Worm (Caenorhabditis elegans) whole organism, young adult: ENCODE measurements around the gene srsx-25.

Source experiments
- B0019.2 ChIP-seq: fragments of 200-800 bp; sonication (Bioruptor generic); conservative IDR thresholded peaks from 2 replicates; pipeline ENCODE4 v1.3.6; 2022; ENCODE audit warnings: missing genetic modification reagents, missing genetic modification characterization, missing compliant biosample characterization
- B0336.3 ChIP-seq: fragments of 200-800 bp; sonication (Bioruptor generic); IDR thresholded peaks from 2 replicates; pipeline ENCODE4 v1.3.6; 2022; ENCODE audit warnings: missing genetic modification characterization, missing compliant biosample characterization
- F22D6.2 ChIP-seq: sonication (generic microtip); optimal IDR thresholded peaks from 2 replicates; lab custom pipeline; 2016; ENCODE audit warnings: mild to moderate bottlenecking, missing genetic modification characterization, missing compliant biosample characterization
- F39B2.1 ChIP-seq: fragments of 200-800 bp; sonication (Bioruptor generic); IDR thresholded peaks from 2 replicates; pipeline ENCODE4 v1.3.6; 2022; ENCODE audit warnings: missing genetic modification reagents, missing genetic modification characterization, missing compliant biosample characterization
- F49E8.2 ChIP-seq: sonication (generic microtip); optimal IDR thresholded peaks from 3 replicates; lab custom pipeline; 2017; ENCODE audit warnings: missing genetic modification characterization, mild to moderate bottlenecking, missing compliant biosample characterization, antibody characterized with exemption, moderate library complexity; ENCODE audit not compliant: insufficient read depth
- F57C9.4 ChIP-seq: sonication (generic microtip); optimal IDR thresholded peaks from 2 replicates; lab custom pipeline; 2017; ENCODE audit warnings: mild to moderate bottlenecking, missing genetic modification characterization, missing compliant biosample characterization
- K11D2.4 ChIP-seq: fragments of 200-800 bp; sonication (Bioruptor generic); IDR thresholded peaks from 2 replicates; pipeline ENCODE4 v1.3.6; 2022; ENCODE audit warnings: missing genetic modification reagents, missing genetic modification characterization, missing compliant biosample characterization
- K12H6.12 ChIP-seq: fragments of 200-800 bp; sonication (Bioruptor generic); optimal IDR thresholded peaks from 2 replicates; lab custom pipeline; 2018; ENCODE audit warnings: mild to moderate bottlenecking, missing genetic modification characterization, missing compliant biosample characterization
- T07F8.4 ChIP-seq: sonication (generic microtip); optimal IDR thresholded peaks from 2 replicates; lab custom pipeline; 2016; ENCODE audit warnings: mild to moderate bottlenecking, missing genetic modification characterization, moderate library complexity, missing compliant biosample characterization
- Y56A3A.18 ChIP-seq: fragments of 200-800 bp; sonication (Bioruptor generic); IDR thresholded peaks from 2 replicates; pipeline ENCODE4 v1.3.6; 2022; ENCODE audit warnings: missing genetic modification reagents, missing genetic modification characterization, missing compliant biosample characterization
- Y95B8A.8 ChIP-seq: fragments of 200-800 bp; sonication (Bioruptor generic); IDR thresholded peaks from 2 replicates; pipeline ENCODE4 v1.3.6; 2022; ENCODE audit warnings: missing genetic modification reagents, missing genetic modification characterization, missing compliant biosample characterization
- ama-1 ChIP-seq, 3 experiments: fragments of 150-350 bp in 1 of 3; sonication (generic microtip) in 2 of 3; optimal IDR thresholded peaks; 2 replicates each; lab custom pipeline; 2014 to 2018; ENCODE audit warnings: missing biosample characterization in 2 of 3, missing genetic modification characterization in 2 of 3, missing genetic modification reagents in 2 of 3
- aptf-3 ChIP-seq: fragments of 200-800 bp; sonication (Bioruptor generic); IDR thresholded peaks from 2 replicates; pipeline ENCODE4 v1.3.6; 2022; ENCODE audit warnings: missing genetic modification characterization, missing compliant biosample characterization
- atf-7 ChIP-seq: sonication (generic microtip); optimal IDR thresholded peaks from 2 replicates; lab custom pipeline; 2017; ENCODE audit warnings: mild to moderate bottlenecking, missing genetic modification characterization, missing compliant biosample characterization
- athp-1 ChIP-seq: sonication (generic microtip); optimal IDR thresholded peaks from 2 replicates; lab custom pipeline; 2017; ENCODE audit warnings: mild to moderate bottlenecking, missing genetic modification characterization, missing compliant biosample characterization
- attf-3 ChIP-seq: fragments of 200-800 bp; sonication (Bioruptor generic); conservative IDR thresholded peaks from 2 replicates; pipeline ENCODE4 v1.3.6; 2022; ENCODE audit warnings: missing genetic modification reagents, missing genetic modification characterization, missing compliant biosample characterization
- ceh-58 ChIP-seq: fragments of 200-800 bp; sonication (Bioruptor generic); IDR thresholded peaks from 2 replicates; pipeline ENCODE4 v1.3.6; 2022; ENCODE audit warnings: missing genetic modification characterization, missing compliant biosample characterization
- ceh-79 ChIP-seq: sonication (generic microtip); optimal IDR thresholded peaks from 2 replicates; lab custom pipeline; 2017; ENCODE audit warnings: mild to moderate bottlenecking, missing genetic modification characterization, missing compliant biosample characterization
- egl-44 ChIP-seq: fragments of 200-800 bp; sonication (Bioruptor generic); IDR thresholded peaks from 2 replicates; pipeline ENCODE4 v1.3.6; 2022; ENCODE audit warnings: missing genetic modification reagents, missing genetic modification characterization, missing compliant biosample characterization
- ekl-4 ChIP-seq: fragments of 200-800 bp; sonication (Bioruptor generic); IDR thresholded peaks from 2 replicates; pipeline ENCODE4 v1.3.6; 2022; ENCODE audit warnings: missing genetic modification reagents, missing genetic modification characterization, missing compliant biosample characterization
- gei-17 ChIP-seq: fragments of 200-800 bp; sonication (Bioruptor generic); optimal IDR thresholded peaks from 2 replicates; lab custom pipeline; 2018; ENCODE audit warnings: mild to moderate bottlenecking, missing genetic modification characterization, missing compliant biosample characterization
- hsf-1 ChIP-seq: fragments of 200-800 bp; sonication (Bioruptor generic); IDR thresholded peaks from 2 replicates; pipeline ENCODE4 v1.3.6; 2022; ENCODE audit warnings: missing genetic modification reagents, missing genetic modification characterization, missing compliant biosample characterization
- lin-26 ChIP-seq: fragments of 200-800 bp; sonication (Bioruptor generic); IDR thresholded peaks from 2 replicates; pipeline ENCODE4 v1.3.6; 2022; ENCODE audit warnings: missing genetic modification reagents, missing genetic modification characterization, missing compliant biosample characterization
- lin-54 ChIP-seq: fragments of 200-800 bp; sonication (Bioruptor generic); optimal IDR thresholded peaks from 2 replicates; lab custom pipeline; 2018; ENCODE audit warnings: mild to moderate bottlenecking, missing genetic modification characterization, missing compliant biosample characterization
- lsl-1 ChIP-seq: fragments of 200-800 bp; sonication (Bioruptor generic); optimal IDR thresholded peaks from 2 replicates; lab custom pipeline; 2018; ENCODE audit warnings: mild to moderate bottlenecking, missing genetic modification characterization, moderate library complexity, missing compliant biosample characterization
- madf-6 ChIP-seq: fragments of 200-800 bp; sonication (Bioruptor generic); IDR thresholded peaks from 2 replicates; pipeline ENCODE4 v1.3.6; 2022; ENCODE audit warnings: missing genetic modification reagents, missing genetic modification characterization, missing compliant biosample characterization
- mcd-1 ChIP-seq: fragments of 200-800 bp; sonication (Bioruptor generic); IDR thresholded peaks from 2 replicates; pipeline ENCODE4 v1.3.6; 2022; ENCODE audit warnings: missing genetic modification reagents, missing genetic modification characterization, missing compliant biosample characterization
- mxl-1 ChIP-seq: sonication (generic microtip); optimal IDR thresholded peaks from 2 replicates; lab custom pipeline; 2016; ENCODE audit warnings: missing genetic modification characterization, missing compliant biosample characterization
- nfya-1 ChIP-seq: sonication (generic microtip); optimal IDR thresholded peaks from 2 replicates; lab custom pipeline; 2017; ENCODE audit warnings: antibody characterized with exemption, missing compliant biosample characterization, missing genetic modification characterization, borderline replicate concordance; ENCODE audit not compliant: insufficient read depth
- nfya-2 ChIP-seq: fragments of 200-800 bp; sonication (Bioruptor generic); IDR thresholded peaks from 2 replicates; pipeline ENCODE4 v1.3.6; 2022; ENCODE audit warnings: missing genetic modification reagents, missing genetic modification characterization, missing compliant biosample characterization
- nfyb-1 ChIP-seq: fragments of 200-800 bp; sonication (Bioruptor generic); IDR thresholded peaks from 2 replicates; pipeline ENCODE4 v1.3.6; 2022; ENCODE audit warnings: missing genetic modification reagents, missing genetic modification characterization, missing compliant biosample characterization
- nhr-120 ChIP-seq: fragments of 200-800 bp; sonication (Bioruptor generic); IDR thresholded peaks from 2 replicates; pipeline ENCODE4 v1.3.6; 2022; ENCODE audit warnings: missing genetic modification characterization, missing compliant biosample characterization
- pbrm-1 ChIP-seq: fragments of 200-800 bp; sonication (Bioruptor generic); IDR thresholded peaks from 2 replicates; pipeline ENCODE4 v1.3.6; 2022; ENCODE audit warnings: missing genetic modification reagents, missing genetic modification characterization, missing compliant biosample characterization
- pha-4 ChIP-seq: fragments of 150-350 bp; sonication (generic microtip); optimal IDR thresholded peaks from 2 replicates; lab custom pipeline; 2014; ENCODE audit warnings: missing biosample characterization, missing genetic modification reagents, missing genetic modification characterization
- rcor-1 ChIP-seq: fragments of 200-800 bp; sonication (Bioruptor generic); IDR thresholded peaks from 2 replicates; pipeline ENCODE4 v1.3.6; 2022; ENCODE audit warnings: missing genetic modification reagents, missing genetic modification characterization, missing compliant biosample characterization
- repo-1 ChIP-seq: sonication (generic microtip); optimal IDR thresholded peaks from 2 replicates; lab custom pipeline; 2017; ENCODE audit warnings: mild to moderate bottlenecking, missing genetic modification characterization, missing compliant biosample characterization
- snpc-1.1 ChIP-seq: sonication (generic microtip); optimal IDR thresholded peaks from 2 replicates; lab custom pipeline; 2017; ENCODE audit warnings: missing genetic modification characterization, mild to moderate bottlenecking, missing compliant biosample characterization, antibody characterized with exemption, moderate library complexity, missing genotype, missing genetic modification reagents; ENCODE audit not compliant: insufficient read depth
- snpc-3.4 ChIP-seq: sonication (generic microtip); optimal IDR thresholded peaks from 2 replicates; lab custom pipeline; 2017; ENCODE audit warnings: missing genetic modification characterization, mild to moderate bottlenecking, missing compliant biosample characterization, antibody characterized with exemption, moderate library complexity, missing genotype, missing genetic modification reagents
- tbp1 ChIP-seq: fragments of 200-800 bp; sonication (Bioruptor generic); optimal IDR thresholded peaks from 2 replicates; lab custom pipeline; 2018; ENCODE audit warnings: mild to moderate bottlenecking, missing genetic modification characterization, missing compliant biosample characterization
- tbx-9 ChIP-seq: sonication (generic microtip); optimal IDR thresholded peaks from 2 replicates; lab custom pipeline; 2016; ENCODE audit warnings: borderline replicate concordance, missing genetic modification characterization, inconsistent platforms, missing compliant biosample characterization
- unc-130 ChIP-seq: sonication (generic microtip); optimal IDR thresholded peaks from 2 replicates; lab custom pipeline; 2016; ENCODE audit warnings: missing genetic modification reagents, missing genetic modification characterization, missing compliant biosample characterization
- zfh-2 ChIP-seq: fragments of 200-800 bp; sonication (Bioruptor generic); conservative IDR thresholded peaks from 2 replicates; pipeline ENCODE4 v1.3.6; 2022; ENCODE audit warnings: missing genetic modification reagents, missing genetic modification characterization, missing compliant biosample characterization
- ztf-18 ChIP-seq: sonication (generic microtip); optimal IDR thresholded peaks from 2 replicates; lab custom pipeline; 2016; ENCODE audit warnings: missing genotype, mild to moderate bottlenecking, missing genetic modification characterization, missing compliant biosample characterization
- ztf-26 ChIP-seq: sonication (generic microtip); optimal IDR thresholded peaks from 2 replicates; lab custom pipeline; 2017; ENCODE audit warnings: missing genetic modification characterization, missing compliant biosample characterization
- ztf-28 ChIP-seq: fragments of 200-800 bp; sonication (Bioruptor generic); IDR thresholded peaks from 2 replicates; pipeline ENCODE4 v1.3.6; 2022; ENCODE audit warnings: missing genetic modification reagents, missing genetic modification characterization, missing compliant biosample characterization
- ztf-6 ChIP-seq: fragments of 200-800 bp; sonication (Bioruptor generic); IDR thresholded peaks from 2 replicates; pipeline ENCODE4 v1.3.6; 2022; ENCODE audit warnings: missing genetic modification reagents, missing genetic modification characterization, missing compliant biosample characterization

The srsx-25 gene

ce11 chrIV:13353143-13353773, 11.7 kb upstream of the srsx-25 start, which contains the start of the genes rec-8 and mex-5 (continued):
- TF ChIP-seq F49E8.2 (peak; percentile 95), nfya-2 (GFP tag; lab: Robert Waterston, UW) (no peak), ekl-4 (GFP tag; lab: Robert Waterston, UW) (peak; percentile 64; the same call in 1 of the 2 replicates), B0019.2 (peak; percentile 84), nhr-120 (no peak), pbrm-1 (GFP tag; lab: Robert Waterston, UW) (no peak; the same call in 1 of the 2 replicates), Y56A3A.18 (GFP tag; lab: Robert Waterston, UW) (no peak), ztf-26 (tag; lab: Kevin White, UChicago) (no peak), repo-1 (no peak), F22D6.2 (tag; lab: Kevin White, UChicago) (no peak), snpc-1.1 (tag; lab: Kevin White, UChicago) (peak; percentile 82), egl-44 (GFP tag; lab: Robert Waterston, UW) (no peak), madf-6 (GFP tag; lab: Robert Waterston, UW) (peak; percentile 98), K11D2.4 (GFP tag; lab: Robert Waterston, UW) (no peak), lin-54 (GFP tag; lab: Kevin White, UChicago) (peak; percentile 75), tbp1 (GFP tag; lab: Kevin White, UChicago) (peak; percentile 53), ceh-58 (GFP tag; lab: Robert Waterston, UW) (no peak), tbx-9 (no peak), pha-4 (tag; lab: Kevin White, UChicago) (no peak), mxl-1 (tag; lab: Kevin White, UChicago) (no peak), Y95B8A.8 (GFP tag; lab: Robert Waterston, UW) (peak; percentile 68; the same call in 1 of the 2 replicates), F57C9.4 (tag; lab: Kevin White, UChicago) (no peak), ama-1 (optimal IDR thresholded peaks at IDR 0.05; lab: Kevin White, UChicago) (no peak), ama-1 (GFP tag; optimal IDR thresholded peaks at IDR 0.05; lab: Kevin White, UChicago) (no peak), rcor-1 (GFP tag; lab: Robert Waterston, UW) (peak; percentile 28; the same call in 1 of the 2 replicates), ztf-6 (GFP tag; lab: Robert Waterston, UW) (no peak), unc-130 (peak; percentile 90), ceh-79 (no peak), gei-17 (no peak), nfya-1 (no peak), ztf-28 (GFP tag; lab: Robert Waterston, UW) (no peak), nfyb-1 (GFP tag; lab: Robert Waterston, UW) (no peak), atf-7 (tag; lab: Kevin White, UChicago) (no peak), F39B2.1 (no peak), ztf-18 (tag; lab: Kevin White, UChicago) (no peak), lsl-1 (peak; percentile 97), aptf-3 (no peak), zfh-2 (no peak), T07F8.4 (no peak), lin-26 (no peak), mcd-1 (GFP tag; lab: Robert Waterston, UW) (peak; percentile 40; the same call in 1 of the 2 replicates), hsf-1 (GFP tag; lab: Robert Waterston, UW) (peak; percentile 96), B0336.3 (peak; percentile 42; the same call in 1 of the 2 replicates), K12H6.12 (no peak), snpc-3.4 (tag; lab: Kevin White, UChicago) (peak; percentile 97), athp-1 (tag; lab: Kevin White, UChicago) (peak; percentile 31), attf-3 (GFP tag; lab: Robert Waterston, UW) (no peak)
